Worm (Caenorhabditis elegans) whole organism, mixed stage, embryonic: ENCODE data around the gene srw-12.
"Not testable (repeated sequence)": the region's sequence is repeated elsewhere in the genome, so short reads cannot be mapped to it uniquely, and the experiment has no call there.

Experiments
- M03D4.4 ChIP-seq: sonication (generic microtip); optimal IDR thresholded peaks from 2 replicates; lab custom pipeline; 2017; ENCODE audit warnings: mild to moderate bottlenecking, missing genetic modification characterization, missing compliant biosample characterization
- bed-3 ChIP-seq: fragments of 200-800 bp; sonication (Bioruptor generic); optimal IDR thresholded peaks from 3 replicates; lab custom pipeline; 2018; ENCODE audit warnings: mild to moderate bottlenecking, missing genetic modification characterization, moderate library complexity, missing compliant biosample characterization
- blmp-1 ChIP-seq: fragments of 150-350 bp; optimal IDR thresholded peaks from 2 replicates; lab custom pipeline; 2014; ENCODE audit warnings: missing biosample characterization, missing genetic modification characterization
- ceh-39 ChIP-seq: fragments of 150-350 bp; optimal IDR thresholded peaks from 2 replicates; lab custom pipeline; 2014; ENCODE audit warnings: missing biosample characterization, missing genetic modification characterization
- ceh-43 ChIP-seq: fragments of 200-800 bp; sonication (Bioruptor generic); optimal IDR thresholded peaks from 2 replicates; lab custom pipeline; 2018; ENCODE audit warnings: mild to moderate bottlenecking, missing genetic modification characterization, moderate library complexity, missing compliant biosample characterization
- ceh-83 ChIP-seq: fragments of 200-800 bp; sonication (Bioruptor generic); optimal IDR thresholded peaks from 2 replicates; lab custom pipeline; 2018; ENCODE audit warnings: mild to moderate bottlenecking, missing genetic modification characterization, missing compliant biosample characterization
- ces-1 ChIP-seq: fragments of 150-350 bp; optimal IDR thresholded peaks from 2 replicates; lab custom pipeline; 2014; ENCODE audit warnings: missing biosample characterization, missing genetic modification reagents, missing genetic modification characterization
- cnd-1 ChIP-seq: fragments of 200-800 bp; sonication (Bioruptor generic); optimal IDR thresholded peaks from 2 replicates; lab custom pipeline; 2018; ENCODE audit warnings: mild to moderate bottlenecking, missing genetic modification characterization, missing compliant biosample characterization
- drap-1 ChIP-seq: fragments of 200-800 bp; sonication (Bioruptor generic); optimal IDR thresholded peaks from 3 replicates; lab custom pipeline; 2018; ENCODE audit warnings: mild to moderate bottlenecking, missing genetic modification characterization, missing compliant biosample characterization
- elt-1 ChIP-seq: sonication (generic microtip); optimal IDR thresholded peaks from 2 replicates; lab custom pipeline; 2017; ENCODE audit warnings: missing genetic modification characterization, mild to moderate bottlenecking, missing compliant biosample characterization, antibody characterized with exemption, moderate library complexity, borderline replicate concordance; ENCODE audit not compliant: insufficient read depth
- flh-1 ChIP-seq: fragments of 200-800 bp; sonication (Bioruptor generic); optimal IDR thresholded peaks from 2 replicates; lab custom pipeline; 2018; ENCODE audit warnings: mild to moderate bottlenecking, missing genetic modification characterization, moderate library complexity, missing compliant biosample characterization
- ham-2 ChIP-seq: fragments of 200-800 bp; sonication (Bioruptor generic); optimal IDR thresholded peaks from 2 replicates; lab custom pipeline; 2018; ENCODE audit warnings: mild to moderate bottlenecking, missing genetic modification characterization, missing compliant biosample characterization
- hlh-1 ChIP-seq: fragments of 150-350 bp; optimal IDR thresholded peaks from 2 replicates; lab custom pipeline; 2014; ENCODE audit warnings: missing biosample characterization, missing genetic modification reagents, missing genetic modification characterization
- lin-13 ChIP-seq: fragments of 150-350 bp; optimal IDR thresholded peaks from 2 replicates; lab custom pipeline; 2014; ENCODE audit warnings: missing biosample characterization, missing genetic modification characterization
- lin-32 ChIP-seq: fragments of 200-800 bp; sonication (Bioruptor generic); optimal IDR thresholded peaks from 2 replicates; lab custom pipeline; 2018; ENCODE audit warnings: mild to moderate bottlenecking, missing genetic modification characterization, missing compliant biosample characterization
- lsy-2 ChIP-seq: fragments of 150-350 bp; optimal IDR thresholded peaks from 2 replicates; lab custom pipeline; 2014; ENCODE audit warnings: missing biosample characterization, missing genetic modification characterization
- mab-5 ChIP-seq: fragments of 150-350 bp; optimal IDR thresholded peaks from 2 replicates; lab custom pipeline; 2014; ENCODE audit warnings: missing biosample characterization, missing genetic modification characterization
- mep-1 ChIP-seq: fragments of 150-350 bp; optimal IDR thresholded peaks from 2 replicates; lab custom pipeline; 2017; ENCODE audit warnings: missing biosample characterization, missing genetic modification reagents, missing genetic modification characterization, inconsistent platforms
- mls-2 ChIP-seq: sonication (generic microtip); optimal IDR thresholded peaks from 2 replicates; lab custom pipeline; 2016; ENCODE audit warnings: mild to moderate bottlenecking, missing genetic modification characterization, moderate library complexity, missing compliant biosample characterization
- nhr-12 ChIP-seq: fragments of 150-350 bp; optimal IDR thresholded peaks from 2 replicates; lab custom pipeline; 2014; ENCODE audit warnings: missing biosample characterization, missing genetic modification characterization
- nhr-2 ChIP-seq: fragments of 150-350 bp; optimal IDR thresholded peaks from 2 replicates; lab custom pipeline; 2014; ENCODE audit warnings: missing biosample characterization, missing genetic modification characterization
- nhr-28 ChIP-seq: fragments of 150-350 bp; optimal IDR thresholded peaks from 2 replicates; lab custom pipeline; 2014; ENCODE audit warnings: missing biosample characterization, missing genetic modification characterization
- nhr-76 ChIP-seq: sonication (generic microtip); optimal IDR thresholded peaks from 2 replicates; lab custom pipeline; 2017; ENCODE audit warnings: missing biosample characterization, missing genetic modification characterization
- pha-4 ChIP-seq: fragments of 150-350 bp; optimal IDR thresholded peaks from 2 replicates; lab custom pipeline; 2018; ENCODE audit warnings: missing biosample characterization, missing genetic modification reagents, missing genetic modification characterization
- sem-2 ChIP-seq: fragments of 200-800 bp; sonication (Bioruptor generic); optimal IDR thresholded peaks from 2 replicates; lab custom pipeline; 2018; ENCODE audit warnings: mild to moderate bottlenecking, missing genetic modification characterization, missing compliant biosample characterization
- snpc-4 ChIP-seq: fragments of 150-350 bp; optimal IDR thresholded peaks from 2 replicates; lab custom pipeline; 2014; ENCODE audit warnings: missing biosample characterization, missing genetic modification characterization
- sptf-1 ChIP-seq: sonication (generic microtip); optimal IDR thresholded peaks from 2 replicates; lab custom pipeline; 2017; ENCODE audit warnings: mild to moderate bottlenecking, missing genetic modification characterization, moderate library complexity, missing compliant biosample characterization
- tbx-8 ChIP-seq: fragments of 200-800 bp; sonication (Bioruptor generic); optimal IDR thresholded peaks from 2 replicates; lab custom pipeline; 2018; ENCODE audit warnings: mild to moderate bottlenecking, missing genetic modification characterization, moderate library complexity, missing compliant biosample characterization
- unc-120 ChIP-seq: sonication (generic microtip); optimal IDR thresholded peaks from 2 replicates; lab custom pipeline; 2017; ENCODE audit warnings: missing genetic modification characterization, missing compliant biosample characterization; ENCODE audit not compliant: poor library complexity, severe bottlenecking
- unc-39 ChIP-seq: fragments of 150-350 bp; optimal IDR thresholded peaks from 2 replicates; lab custom pipeline; 2014; ENCODE audit warnings: missing biosample characterization, missing genetic modification characterization
- unc-62 ChIP-seq: fragments of 150-350 bp; optimal IDR thresholded peaks from 2 replicates; lab custom pipeline; 2014; ENCODE audit warnings: missing biosample characterization, missing genetic modification reagents, missing genetic modification characterization
- zip-8 ChIP-seq: fragments of 150-350 bp; optimal IDR thresholded peaks from 2 replicates; lab custom pipeline; 2014; ENCODE audit warnings: missing biosample characterization, missing genetic modification characterization
- ztf-11 ChIP-seq: fragments of 150-350 bp; optimal IDR thresholded peaks from 2 replicates; lab custom pipeline; 2014; ENCODE audit warnings: missing biosample characterization, missing genetic modification characterization

The srw-12 gene

ce11 chrV:15225650-15226049 lies 12.8 kb downstream of the srw-12 start, which contains the start of gene srw-14:
srw-14 (plus strand) TSS chrV:15225950.
- no peak for TF ChIP-seq zip-8 (tag; lab: Kevin White, UChicago)
- no peak for TF ChIP-seq tbx-8 (GFP tag; lab: Kevin White, UChicago)
- no peak for TF ChIP-seq nhr-76 (tag; lab: Kevin White, UChicago)
- TF ChIP-seq ceh-83 (GFP tag; lab: Kevin White, UChicago): no peak
- TF ChIP-seq mls-2 (tag; lab: Kevin White, UChicago): no peak
- TF ChIP-seq bed-3 (GFP tag; lab: Kevin White, UChicago): no peak
- no peak for TF ChIP-seq nhr-12
- no peak for TF ChIP-seq lsy-2 (tag; lab: Kevin White, UChicago)
- no peak for TF ChIP-seq sptf-1 (tag; lab: Kevin White, UChicago)
- TF ChIP-seq lin-32 (GFP tag; lab: Kevin White, UChicago): no peak
- TF ChIP-seq mep-1 (tag; lab: Kevin White, UChicago): no peak
- TF ChIP-seq ham-2: no peak
- TF ChIP-seq ceh-39 (tag; lab: Kevin White, UChicago): no peak
- no peak for TF ChIP-seq unc-120
- no peak for TF ChIP-seq nhr-28 (tag; lab: Kevin White, UChicago)
- TF ChIP-seq drap-1 (GFP tag; lab: Kevin White, UChicago): no peak
- TF ChIP-seq ztf-11: no peak
- no peak for TF ChIP-seq unc-62
- no peak for TF ChIP-seq pha-4
- no peak for TF ChIP-seq nhr-2 (tag; lab: Kevin White, UChicago)

ce11 chrV:15223668-15224067 lies 14.8 kb downstream of the srw-12 start, which contains the start of gene srw-24:
srw-24 (plus strand) TSS chrV:15223968.
- TF ChIP-seq flh-1 (no peak), blmp-1 (tag; lab: Kevin White, UChicago) (no peak), sem-2 (GFP tag; lab: Kevin White, UChicago) (no peak), unc-39 (tag; lab: Kevin White, UChicago) (no peak), nhr-12 (no peak), hlh-1 (tag; lab: Kevin White, UChicago) (no peak), ceh-43 (GFP tag; lab: Kevin White, UChicago) (no peak), ceh-39 (tag; lab: Kevin White, UChicago) (no peak), lin-32 (GFP tag; lab: Kevin White, UChicago) (no peak), ces-1 (GFP tag; lab: Kevin White, UChicago) (no peak)

- TF ChIP-seq mab-5 (tag; lab: Kevin White, UChicago) (no peak), blmp-1 (tag; lab: Kevin White, UChicago) (no peak), lin-13 (tag; lab: Kevin White, UChicago) (no peak), tbx-8 (GFP tag; lab: Kevin White, UChicago) (no peak), elt-1 (no peak), unc-62 (no peak), nhr-2 (tag; lab: Kevin White, UChicago) (no peak), M03D4.4 (tag; lab: Kevin White, UChicago) (no peak)
Measured at ce11 chrV:15221330-15221729, 17.1 kb downstream of the srw-12 start, which contains the start of gene irld-25. irld-25 (plus strand) TSS chrV:15221630.

ce11 chrV:15216705-15217104 lies 21.7 kb downstream of the srw-12 start, which contains the start of gene sri-25:
sri-25 (plus strand) TSS chrV:15217005.
- TF ChIP-seq M03D4.4 (tag; lab: Kevin White, UChicago): no peak
- TF ChIP-seq snpc-4: no peak
- no peak for TF ChIP-seq ceh-83 (GFP tag; lab: Kevin White, UChicago)
- no peak for TF ChIP-seq mab-5 (tag; lab: Kevin White, UChicago)
- TF ChIP-seq lsy-2 (tag; lab: Kevin White, UChicago): no peak
- TF ChIP-seq pha-4: no peak
- no peak for TF ChIP-seq ceh-39 (tag; lab: Kevin White, UChicago)
- no peak for TF ChIP-seq blmp-1 (tag; lab: Kevin White, UChicago)
- TF ChIP-seq nhr-76 (tag; lab: Kevin White, UChicago): no peak
- TF ChIP-seq elt-1: no peak
- no peak for TF ChIP-seq cnd-1
- TF ChIP-seq ztf-11: no peak
- TF ChIP-seq unc-62: no peak

ce11 chrV:15215175-15215574 lies 23.3 kb downstream of the srw-12 start, which contains the start of gene sri-26:
sri-26 (plus strand) TSS chrV:15215475.
- not testable (repeated sequence) for TF ChIP-seq ceh-39 (tag; lab: Kevin White, UChicago); drap-1 (GFP tag; lab: Kevin White, UChicago); mls-2 (tag; lab: Kevin White, UChicago)
